Fruit fly (Drosophila melanogaster): Measurements from ENCODE around the gene CG11779.

CG11779 gene

dm6 chr3R:19163972-19164819 lies 4.5 kb upstream of the CG11779 start, which contains the start of gene sqz (continued):
- peak; percentile 17 for TF ChIP-seq CG13894 (tag; optimal IDR thresholded peaks at IDR 0.05)
- no peak for TF ChIP-seq Dip3 (GFP tag; optimal IDR thresholded peaks at IDR 0.05)
- TF ChIP-seq dm (GFP tag; optimal IDR thresholded peaks at IDR 0.05): peak; percentile 2
- TF ChIP-seq trem (tag; optimal IDR thresholded peaks at IDR 0.05): peak; percentile 21
- TF ChIP-seq CG8924 (tag; optimal IDR thresholded peaks at IDR 0.05): peak; percentile 45
- no peak for TF ChIP-seq sima (GFP tag; optimal IDR thresholded peaks at IDR 0.05)
- TF ChIP-seq CG7271 (tag; optimal IDR thresholded peaks at IDR 0.05): no peak
- TF ChIP-seq Nf-YA (GFP tag; IDR thresholded peaks at IDR 0.05): no peak; the same call in 1 of the 2 replicates
- no peak for TF ChIP-seq CG18476 (GFP tag; optimal IDR thresholded peaks at IDR 0.05)
- no peak for TF ChIP-seq CG18011 (GFP tag; optimal IDR thresholded peaks at IDR 0.05)
- TF ChIP-seq NC2α (GFP tag; optimal IDR thresholded peaks at IDR 0.05): no peak
- TF ChIP-seq sens-2 (GFP tag; IDR thresholded peaks at IDR 0.05): no peak
- TF ChIP-seq CG18599 (GFP tag; optimal IDR thresholded peaks at IDR 0.05): peak; percentile 25
- no peak for TF ChIP-seq gcm2 (GFP tag; optimal IDR thresholded peaks at IDR 0.05)
- TF ChIP-seq Mad (GFP tag; optimal IDR thresholded peaks at IDR 0.05): no peak
- TF ChIP-seq CkIIα-i1 (GFP tag; IDR thresholded peaks at IDR 0.05): no peak
- TF ChIP-seq crol (GFP tag; IDR thresholded peaks at IDR 0.05): peak; percentile 51; the same call in 1 of the 2 replicates
- peak; percentile 35; the same call in 1 of the 3 replicates for TF ChIP-seq Dbx (GFP tag; IDR thresholded peaks at IDR 0.05)
- TF ChIP-seq da (GFP tag; optimal IDR thresholded peaks at IDR 0.05): no peak
- no peak for TF ChIP-seq twi (tag; optimal IDR thresholded peaks at IDR 0.05)
- TF ChIP-seq tx (GFP tag; optimal IDR thresholded peaks at IDR 0.05): no peak
- no peak for TF ChIP-seq NfI (GFP tag; optimal IDR thresholded peaks at IDR 0.05)
- TF ChIP-seq sd (tag; optimal IDR thresholded peaks at IDR 0.05): peak; percentile 43
- TF ChIP-seq her (GFP tag; optimal IDR thresholded peaks at IDR 0.05): no peak
- TF ChIP-seq CG13287 (GFP tag; IDR thresholded peaks at IDR 0.05; ENCODE audit: partially characterized antibody): peak; percentile 68
- peak; percentile 15 for TF ChIP-seq HmgD (GFP tag; optimal IDR thresholded peaks at IDR 0.05)
- TF ChIP-seq disco-r (GFP tag; optimal IDR thresholded peaks at IDR 0.05): no peak
- TF ChIP-seq Sry-δ (GFP tag; optimal IDR thresholded peaks at IDR 0.05): no peak
- no peak for TF ChIP-seq Sox102F (GFP tag; optimal IDR thresholded peaks at IDR 0.05)
- no peak for TF ChIP-seq croc (GFP tag; conservative IDR thresholded peaks at IDR 0.05)
- TF ChIP-seq CG5953 (GFP tag; IDR thresholded peaks at IDR 0.05): no peak
- TF ChIP-seq pita (GFP tag; optimal IDR thresholded peaks at IDR 0.05): no peak
- no peak for TF ChIP-seq bigmax (GFP tag; optimal IDR thresholded peaks at IDR 0.05)
- no peak for TF ChIP-seq slou (GFP tag; optimal IDR thresholded peaks at IDR 0.05)
- no peak for TF ChIP-seq TFAM (GFP tag; optimal IDR thresholded peaks at IDR 0.05)
- no peak for TF ChIP-seq cato (GFP tag; optimal IDR thresholded peaks at IDR 0.05; ENCODE audit: borderline replicate concordance)
- TF ChIP-seq lbe (GFP tag; optimal IDR thresholded peaks at IDR 0.05): peak; percentile 69
- no peak for TF ChIP-seq Hsf (GFP tag; optimal IDR thresholded peaks at IDR 0.05)
- TF ChIP-seq CG10959 (GFP tag; IDR thresholded peaks at IDR 0.05): no peak
- TF ChIP-seq Dfd (GFP tag; optimal IDR thresholded peaks at IDR 0.05): no peak
- no peak for TF ChIP-seq Fer3 (tag; optimal IDR thresholded peaks at IDR 0.05)
- no peak for TF ChIP-seq CG2889 (GFP tag; IDR thresholded peaks at IDR 0.05)
- TF ChIP-seq Hr39 (optimal IDR thresholded peaks at IDR 0.05): no peak
- peak; percentile 0 for TF ChIP-seq CG18262 (tag; optimal IDR thresholded peaks at IDR 0.05)
- TF ChIP-seq HLH4C (GFP tag; IDR thresholded peaks at IDR 0.05; ENCODE audit: partially characterized antibody): no peak; the same call in 2 of the 3 replicates
- 0 out of 3 replicates have a peak, but pooled peaks have one; percentile 37 for TF ChIP-seq zen2 (GFP tag; IDR thresholded peaks at IDR 0.05; ENCODE audit: partially characterized antibody)
- TF ChIP-seq CG7745 (tag; optimal IDR thresholded peaks at IDR 0.05): no peak
- TF ChIP-seq CG12236 (GFP tag; optimal IDR thresholded peaks at IDR 0.05): no peak
- TF ChIP-seq Adf1 (GFP tag; IDR thresholded peaks at IDR 0.05): peak; percentile 47; the same call in 1 of the 2 replicates
- no peak for TF ChIP-seq Bteb2 (GFP tag; optimal IDR thresholded peaks at IDR 0.05)

Measured in whole organism, embryonic.